Worm (Caenorhabditis elegans) whole organism, young adult: ENCODE measurements around the gene F22B5.5.

Experiments
- C17E4.6 ChIP-seq: fragments of 200-800 bp; sonication (Bioruptor generic); IDR thresholded peaks from 2 replicates; pipeline ENCODE4 v1.3.6; 2022; ENCODE audit warnings: missing genetic modification reagents, missing genetic modification characterization, missing compliant biosample characterization
- F39B2.1 ChIP-seq: fragments of 200-800 bp; sonication (Bioruptor generic); IDR thresholded peaks from 2 replicates; pipeline ENCODE4 v1.3.6; 2022; ENCODE audit warnings: missing genetic modification reagents, missing genetic modification characterization, missing compliant biosample characterization
- F57A8.1 ChIP-seq: fragments of 200-800 bp; sonication (Bioruptor generic); optimal IDR thresholded peaks from 2 replicates; lab custom pipeline; 2018; ENCODE audit warnings: mild to moderate bottlenecking, missing genetic modification characterization, moderate library complexity, missing compliant biosample characterization
- K11D2.4 ChIP-seq: fragments of 200-800 bp; sonication (Bioruptor generic); IDR thresholded peaks from 2 replicates; pipeline ENCODE4 v1.3.6; 2022; ENCODE audit warnings: missing genetic modification reagents, missing genetic modification characterization, missing compliant biosample characterization
- Y53G8AR.9 ChIP-seq: fragments of 200-800 bp; sonication (Bioruptor generic); conservative IDR thresholded peaks from 2 replicates; pipeline ENCODE4 v1.3.6; 2022; ENCODE audit warnings: missing genetic modification reagents, missing genetic modification characterization, missing compliant biosample characterization
- mes-4 ChIP-seq: sonication (generic microtip); optimal IDR thresholded peaks from 2 replicates; lab custom pipeline; 2016; ENCODE audit warnings: missing genotype, missing genetic modification characterization, missing compliant biosample characterization
- tlf-1 ChIP-seq: fragments of 200-800 bp; sonication (Bioruptor generic); optimal IDR thresholded peaks from 2 replicates; lab custom pipeline; 2018; ENCODE audit warnings: mild to moderate bottlenecking, missing genetic modification characterization, missing compliant biosample characterization

DNA sequence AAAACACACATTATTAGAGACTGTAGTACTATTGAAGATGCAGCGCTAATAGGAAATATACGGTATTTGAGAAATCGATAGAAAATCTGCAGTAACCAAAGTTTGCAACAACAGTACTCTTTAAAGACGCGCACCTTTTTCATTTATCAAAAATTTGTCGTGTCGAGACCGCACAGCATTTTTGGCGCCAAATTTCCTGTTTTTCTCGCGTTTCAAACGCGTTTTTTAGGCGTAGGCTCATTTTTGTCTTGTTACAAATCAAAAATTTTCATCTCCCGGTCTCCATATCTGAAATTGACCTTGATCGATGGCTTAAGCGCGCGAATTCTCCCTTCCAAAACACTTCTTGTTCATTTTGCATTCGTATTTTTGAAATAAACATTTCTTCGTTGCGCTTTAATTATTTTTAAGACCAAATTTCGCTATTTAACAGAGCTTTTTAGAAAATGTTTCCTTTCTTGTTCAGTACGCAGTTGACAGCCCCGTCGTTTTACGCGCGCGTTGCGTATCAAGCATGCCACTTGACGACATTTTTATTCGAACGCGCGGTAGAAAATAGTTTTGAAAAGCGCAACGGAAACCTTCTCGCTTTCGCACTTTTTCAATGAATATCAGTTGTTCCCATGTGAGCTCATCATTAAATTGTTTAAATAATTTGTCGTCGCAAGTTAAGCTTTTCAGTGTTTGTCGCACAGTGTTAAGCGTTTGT, 2.4 kb upstream of the F22B5.5 start:
- no peak for TF ChIP-seq F39B2.1
- TF ChIP-seq mes-4 (tag; lab: Kevin White, UChicago): no peak
- no peak for TF ChIP-seq F57A8.1
- peak; percentile 48 for TF ChIP-seq tlf-1
- TF ChIP-seq C17E4.6 (GFP tag; lab: Robert Waterston, UW): no peak
- no peak for TF ChIP-seq Y53G8AR.9
- TF ChIP-seq K11D2.4 (GFP tag; lab: Robert Waterston, UW): no peak
